Fruit fly (Drosophila melanogaster) whole organism, embryonic: ENCODE data around the gene CG3690.

Experiments
- Ada2b ChIP-seq: fragments of 200-800 bp; sonication (Bioruptor generic); IDR thresholded peaks from 2 replicates; pipeline ENCODE4 v1.3.6; 2022; ENCODE audit warnings: missing biosample characterization, missing genetic modification characterization
- CG12104 ChIP-seq: fragments of 200-800 bp; sonication (Bioruptor generic); optimal IDR thresholded peaks from 3 replicates; lab custom pipeline; 2016; ENCODE audit warnings: missing biosample characterization, missing genetic modification characterization
- CG12942 ChIP-seq: fragments of 200-800 bp; sonication (Bioruptor generic); optimal IDR thresholded peaks from 3 replicates; lab custom pipeline; 2016; ENCODE audit warnings: missing biosample characterization, missing genetic modification characterization
- CG13894 ChIP-seq: fragments of 200-800 bp; sonication (Bioruptor generic); optimal IDR thresholded peaks from 3 replicates; lab custom pipeline; 2018; ENCODE audit warnings: missing biosample characterization, mild to moderate bottlenecking, missing genetic modification characterization, moderate library complexity
- CG15073 ChIP-seq: fragments of 200-800 bp; sonication (Bioruptor generic); optimal IDR thresholded peaks from 2 replicates; lab custom pipeline; 2016; ENCODE audit warnings: missing biosample characterization, missing genetic modification characterization
- CG17186 ChIP-seq: fragments of 200-800 bp; sonication (Bioruptor generic); optimal IDR thresholded peaks from 3 replicates; lab custom pipeline; 2017; ENCODE audit warnings: missing biosample characterization, missing genetic modification reagents, missing genetic modification characterization
- CG18011 ChIP-seq: fragments of 200-800 bp; sonication (Bioruptor generic); optimal IDR thresholded peaks from 2 replicates; lab custom pipeline; 2017; ENCODE audit warnings: missing biosample characterization, missing genetic modification characterization, mild to moderate bottlenecking, moderate library complexity, missing genotype
- CG18476 ChIP-seq: fragments of 200-800 bp; sonication (Bioruptor generic); optimal IDR thresholded peaks from 2 replicates; lab custom pipeline; 2016; ENCODE audit warnings: missing biosample characterization, mild to moderate bottlenecking, missing genetic modification characterization
- CG2202 ChIP-seq: fragments of 200-800 bp; sonication (Bioruptor generic); optimal IDR thresholded peaks from 2 replicates; lab custom pipeline; 2018; ENCODE audit warnings: missing biosample characterization, mild to moderate bottlenecking, missing genetic modification characterization
- CG32767 ChIP-seq: fragments of 200-800 bp; sonication (Bioruptor generic); IDR thresholded peaks from 2 replicates; pipeline ENCODE4 v1.3.6; 2022; ENCODE audit warnings: missing biosample characterization, missing genetic modification characterization
- CG3281 ChIP-seq: fragments of 200-800 bp; sonication (Bioruptor generic); optimal IDR thresholded peaks from 3 replicates; lab custom pipeline; 2017; ENCODE audit warnings: missing biosample characterization, mild to moderate bottlenecking, missing genetic modification characterization
- CG4282 ChIP-seq: fragments of 200-800 bp; sonication (Bioruptor generic); optimal IDR thresholded peaks from 2 replicates; lab custom pipeline; 2016; ENCODE audit warnings: missing biosample characterization, missing genetic modification characterization
- CG4424 ChIP-seq: fragments of 200-800 bp; sonication (Bioruptor generic); optimal IDR thresholded peaks from 3 replicates; lab custom pipeline; 2016; ENCODE audit warnings: missing biosample characterization, missing genetic modification characterization
- CG8924 ChIP-seq: fragments of 200-800 bp; optimal IDR thresholded peaks from 3 replicates; lab custom pipeline; 2019; ENCODE audit warnings: missing biosample characterization, mild to moderate bottlenecking, missing genetic modification characterization, moderate library complexity
- CG9215 ChIP-seq: fragments of 200-800 bp; sonication (Bioruptor generic); IDR thresholded peaks from 2 replicates; pipeline ENCODE4 v1.3.6; 2022; ENCODE audit warnings: missing biosample characterization, missing genetic modification characterization
- CG9817 ChIP-seq: fragments of 200-800 bp; sonication (Bioruptor generic); optimal IDR thresholded peaks from 2 replicates; lab custom pipeline; 2018; ENCODE audit warnings: missing biosample characterization, mild to moderate bottlenecking, missing genetic modification characterization, moderate library complexity
- CG9932 ChIP-seq: fragments of 200-800 bp; sonication (Bioruptor generic); IDR thresholded peaks from 2 replicates; pipeline ENCODE4 v1.3.6; 2022; ENCODE audit warnings: missing biosample characterization, missing genetic modification characterization
- CTCF ChIP-seq: fragments of 200-800 bp; sonication (Bioruptor generic); optimal IDR thresholded peaks from 2 replicates; lab custom pipeline; 2017; ENCODE audit warnings: missing biosample characterization, mild to moderate bottlenecking, missing genetic modification characterization, moderate library complexity
- Doc3 ChIP-seq: fragments of 200-800 bp; sonication (Bioruptor generic); IDR thresholded peaks from 3 replicates; pipeline ENCODE4 v1.3.6; 2022; ENCODE audit warnings: missing biosample characterization, missing genetic modification characterization; ENCODE audit not compliant: partially characterized antibody
- E2f2 ChIP-seq: fragments of 200-800 bp; sonication (Bioruptor generic); IDR thresholded peaks from 2 replicates; pipeline ENCODE4 v1.3.6; 2022; ENCODE audit warnings: missing biosample characterization, missing genetic modification characterization
- Ets97D ChIP-seq: fragments of 200-800 bp; sonication (Bioruptor generic); optimal IDR thresholded peaks from 3 replicates; lab custom pipeline; 2016; ENCODE audit warnings: missing biosample characterization, missing genetic modification characterization
- Fer1 ChIP-seq: fragments of 200-800 bp; sonication (Bioruptor generic); optimal IDR thresholded peaks from 2 replicates; lab custom pipeline; 2017; ENCODE audit warnings: missing biosample characterization, mild to moderate bottlenecking, missing genetic modification characterization
- HmgZ ChIP-seq: fragments of 200-800 bp; sonication (Bioruptor generic); optimal IDR thresholded peaks from 2 replicates; lab custom pipeline; 2018; ENCODE audit warnings: missing biosample characterization, mild to moderate bottlenecking, missing genetic modification characterization
- Hr3 ChIP-seq: fragments of 200-800 bp; sonication (Bioruptor generic); optimal IDR thresholded peaks from 3 replicates; lab custom pipeline; 2016; ENCODE audit warnings: missing biosample characterization, missing genetic modification characterization
- Hr39 ChIP-seq: fragments of >200 bp; optimal IDR thresholded peaks from 2 replicates; lab custom pipeline; 2017
- Mad ChIP-seq: fragments of 200-800 bp; sonication (Bioruptor generic); optimal IDR thresholded peaks from 2 replicates; lab custom pipeline; 2016; ENCODE audit warnings: missing biosample characterization, missing genetic modification characterization
- NC2β ChIP-seq: fragments of 200-800 bp; sonication (Bioruptor generic); optimal IDR thresholded peaks from 2 replicates; lab custom pipeline; 2016; ENCODE audit warnings: missing biosample characterization, missing genetic modification characterization
- Nf-YA ChIP-seq: fragments of 200-800 bp; sonication (Bioruptor generic); IDR thresholded peaks from 2 replicates; pipeline ENCODE4 v1.3.6; 2022; ENCODE audit warnings: missing biosample characterization, missing genetic modification characterization
- Rx ChIP-seq: fragments of 200-800 bp; sonication (Bioruptor generic); IDR thresholded peaks from 2 replicates; pipeline ENCODE4 v1.3.6; 2022; ENCODE audit warnings: missing biosample characterization, missing genetic modification characterization
- Six4 ChIP-seq: fragments of 200-800 bp; sonication (Bioruptor generic); optimal IDR thresholded peaks from 2 replicates; lab custom pipeline; 2016; ENCODE audit warnings: missing biosample characterization, missing genetic modification characterization
- ato ChIP-seq: fragments of 200-800 bp; sonication (Bioruptor generic); IDR thresholded peaks from 2 replicates; pipeline ENCODE4 v1.3.6; 2022; ENCODE audit warnings: missing biosample characterization, missing genetic modification characterization; ENCODE audit not compliant: partially characterized antibody
- az2 ChIP-seq: fragments of 200-800 bp; sonication (Bioruptor generic); optimal IDR thresholded peaks from 3 replicates; lab custom pipeline; 2016; ENCODE audit warnings: missing biosample characterization, missing genetic modification characterization
- bbx ChIP-seq: fragments of 200-800 bp; sonication (Bioruptor generic); IDR thresholded peaks from 2 replicates; pipeline ENCODE4 v1.3.6; 2022; ENCODE audit warnings: missing biosample characterization, missing genetic modification characterization; ENCODE audit not compliant: partially characterized antibody
- br ChIP-seq: fragments of >200 bp; optimal IDR thresholded peaks from 2 replicates; lab custom pipeline; 2017
- bsh ChIP-seq, 2 experiments: fragments of 200-800 bp; sonication (Bioruptor generic); optimal IDR thresholded peaks; 2 replicates each; lab custom pipeline; 2017 to 2018; ENCODE audit warnings: mild to moderate bottlenecking in 2 of 2, missing biosample characterization in 2 of 2, missing genetic modification characterization in 2 of 2, moderate library complexity in 1 of 2
- btn ChIP-seq: fragments of 200-800 bp; sonication (Bioruptor generic); optimal IDR thresholded peaks from 2 replicates; lab custom pipeline; 2016; ENCODE audit warnings: missing biosample characterization, missing genetic modification characterization
- dimm ChIP-seq: fragments of 200-800 bp; sonication (Bioruptor generic); IDR thresholded peaks from 2 replicates; pipeline ENCODE4 v1.3.6; 2022; ENCODE audit warnings: missing biosample characterization, missing genetic modification characterization
- emc ChIP-seq: fragments of 200-800 bp; sonication (Bioruptor generic); optimal IDR thresholded peaks from 2 replicates; lab custom pipeline; 2016; ENCODE audit warnings: missing biosample characterization, missing genetic modification characterization
- esg ChIP-seq: fragments of 200-800 bp; sonication (Bioruptor generic); conservative IDR thresholded peaks from 2 replicates; pipeline ENCODE4 v1.3.6; 2022; ENCODE audit warnings: missing biosample characterization, missing genetic modification characterization
- ewg ChIP-seq: fragments of 200-800 bp; sonication (Bioruptor generic); optimal IDR thresholded peaks from 3 replicates; lab custom pipeline; 2017; ENCODE audit warnings: mild to moderate bottlenecking, missing biosample characterization, missing genetic modification reagents, missing genetic modification characterization
- gcm ChIP-seq: fragments of 200-800 bp; sonication (Bioruptor generic); optimal IDR thresholded peaks from 2 replicates; lab custom pipeline; 2019; ENCODE audit warnings: missing biosample characterization, mild to moderate bottlenecking, missing genetic modification characterization, moderate library complexity
- gcm2 ChIP-seq: fragments of 200-800 bp; sonication (Bioruptor generic); optimal IDR thresholded peaks from 2 replicates; lab custom pipeline; 2016; ENCODE audit warnings: missing biosample characterization, missing genetic modification characterization
- h ChIP-seq: fragments of >200 bp; optimal IDR thresholded peaks from 2 replicates; lab custom pipeline; 2017
- insv ChIP-seq, 2 experiments: fragments of 200-800 bp; sonication (Bioruptor generic); optimal IDR thresholded peaks; 3 replicates each; lab custom pipeline; 2016 to 2018; ENCODE audit warnings: missing biosample characterization in 2 of 2, missing genetic modification characterization in 2 of 2
- odd ChIP-seq: fragments of 200-800 bp; sonication (Bioruptor generic); optimal IDR thresholded peaks from 2 replicates; lab custom pipeline; 2017; ENCODE audit warnings: missing biosample characterization, mild to moderate bottlenecking, missing genetic modification characterization
- shn ChIP-seq: fragments of 200-800 bp; sonication (Bioruptor generic); optimal IDR thresholded peaks from 3 replicates; lab custom pipeline; 2016; ENCODE audit warnings: missing biosample characterization, missing genetic modification characterization
- sisA ChIP-seq: fragments of 200-800 bp; sonication (Bioruptor generic); IDR thresholded peaks from 2 replicates; pipeline ENCODE4 v1.3.6; 2022; ENCODE audit warnings: missing biosample characterization, missing genetic modification characterization
- tin ChIP-seq: fragments of 200-800 bp; sonication (Bioruptor generic); optimal IDR thresholded peaks from 3 replicates; lab custom pipeline; 2016; ENCODE audit warnings: missing biosample characterization, missing genetic modification characterization
- tna ChIP-seq: fragments of 200-800 bp; sonication (Bioruptor generic); IDR thresholded peaks from 2 replicates; pipeline ENCODE4 v1.3.6; 2022; ENCODE audit warnings: missing biosample characterization, missing genetic modification characterization; ENCODE audit not compliant: partially characterized antibody
- tup ChIP-seq: fragments of 200-800 bp; sonication (Bioruptor generic); optimal IDR thresholded peaks from 2 replicates; lab custom pipeline; 2016; ENCODE audit warnings: missing biosample characterization, mild to moderate bottlenecking, missing genetic modification characterization, moderate library complexity
- zen2 ChIP-seq: fragments of 200-800 bp; sonication (Bioruptor generic); IDR thresholded peaks from 3 replicates; pipeline ENCODE4 v1.3.6; 2022; ENCODE audit warnings: missing biosample characterization, missing genetic modification characterization; ENCODE audit not compliant: partially characterized antibody
- zfh1 ChIP-seq: fragments of 200-800 bp; sonication (Bioruptor generic); IDR thresholded peaks from 3 replicates; pipeline ENCODE4 v1.3.6; 2022; ENCODE audit warnings: missing biosample characterization, missing genetic modification characterization
- zfh2 ChIP-seq: fragments of 200-800 bp; sonication (Bioruptor generic); optimal IDR thresholded peaks from 2 replicates; lab custom pipeline; 2016; ENCODE audit warnings: missing biosample characterization, missing genetic modification characterization

Gene CG3690

DNA sequence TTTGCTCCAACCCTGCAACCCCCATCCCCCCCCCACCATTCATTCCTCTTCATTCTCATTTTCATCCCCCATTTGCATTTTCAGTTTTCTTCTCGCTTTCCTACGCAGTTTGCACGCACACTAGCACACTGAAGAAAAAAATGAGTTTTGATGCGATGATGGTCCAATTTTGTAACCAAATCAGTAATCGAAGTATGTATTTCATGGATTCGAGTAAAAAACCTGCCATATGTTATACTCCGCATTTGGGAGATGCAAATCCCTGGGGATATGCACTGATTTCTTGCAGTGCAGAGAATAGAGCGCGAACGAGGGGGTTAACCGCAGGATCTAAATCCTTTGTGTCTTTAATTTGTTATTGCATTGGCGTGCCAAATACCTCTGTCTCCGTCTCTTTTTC, 4.2 kb upstream of the CG3690 start (continued):
- TF ChIP-seq bsh (GFP tag; optimal IDR thresholded peaks at IDR 0.05; lab: Kevin White, UChicago), result peak in 1 of 2 experiments; percentile 62
- peak; percentile 39 for TF ChIP-seq Six4 (GFP tag; lab: Kevin White, UChicago)
- TF ChIP-seq br (lab: Kevin White, UChicago), result no peak
- no peak for TF ChIP-seq gcm (GFP tag; lab: Kevin White, UChicago)
- TF ChIP-seq CTCF (GFP tag; lab: Kevin White, UChicago), result no peak
- no peak for TF ChIP-seq gcm2 (GFP tag; lab: Kevin White, UChicago)
- no peak for TF ChIP-seq ato (GFP tag; lab: Robert Waterston, UW)
- peak; percentile 6 for TF ChIP-seq odd (GFP tag; lab: Kevin White, UChicago)
- TF ChIP-seq emc (GFP tag; lab: Kevin White, UChicago), result no peak
- TF ChIP-seq Ada2b (GFP tag; lab: Robert Waterston, UW), result peak; percentile 59; the same call in 1 of the 2 replicates
- TF ChIP-seq Mad (GFP tag; lab: Kevin White, UChicago), result no peak
- TF ChIP-seq HmgZ (tag; lab: Kevin White, UChicago), result peak; percentile 8
- no peak for TF ChIP-seq CG18011 (GFP tag; lab: Kevin White, UChicago)
- no peak for TF ChIP-seq CG18476 (GFP tag; lab: Kevin White, UChicago)
- peak; percentile 42 for TF ChIP-seq CG12942 (GFP tag; lab: Kevin White, UChicago)
- peak; percentile 52 for TF ChIP-seq tin
- no peak for TF ChIP-seq Ets97D (GFP tag; lab: Kevin White, UChicago)
- TF ChIP-seq zfh1 (GFP tag; lab: Robert Waterston, UW), result peak; percentile 63; the same call in 1 of the 3 replicates
- TF ChIP-seq Hr39 (lab: Kevin White, UChicago), result no peak
- TF ChIP-seq shn, result peak; percentile 22
- TF ChIP-seq dimm (GFP tag; lab: Robert Waterston, UW), result 0 out of 2 replicates have a peak, but pooled peaks have one; percentile 19
- peak; percentile 75 for TF ChIP-seq Fer1 (GFP tag; lab: Kevin White, UChicago)
- TF ChIP-seq h, result no peak
- peak; percentile 47 for TF ChIP-seq CG8924 (tag; lab: Kevin White, UChicago)
- TF ChIP-seq tup, result peak; percentile 15
- TF ChIP-seq CG13894 (tag; lab: Kevin White, UChicago), result peak; percentile 12
- no peak for TF ChIP-seq CG4282 (GFP tag; lab: Kevin White, UChicago)
- no peak for TF ChIP-seq CG32767
- no peak for TF ChIP-seq CG2202 (tag; lab: Kevin White, UChicago)
- peak; percentile 5 for TF ChIP-seq zfh2 (GFP tag; lab: Kevin White, UChicago)
- TF ChIP-seq CG3281 (GFP tag; lab: Kevin White, UChicago), result peak; percentile 40
- TF ChIP-seq CG17186 (GFP tag; lab: Kevin White, UChicago), result no peak
- TF ChIP-seq esg (GFP tag; lab: Robert Waterston, UW), result peak; percentile 64
- TF ChIP-seq Rx (GFP tag; lab: Robert Waterston, UW), result 0 out of 2 replicates have a peak, but pooled peaks have one; percentile 36
- no peak for TF ChIP-seq Nf-YA
- TF ChIP-seq tna (GFP tag; lab: Robert Waterston, UW), result no peak
- TF ChIP-seq CG9817 (tag; lab: Kevin White, UChicago), result peak; percentile 44
- TF ChIP-seq E2f2 (GFP tag; lab: Robert Waterston, UW), result 0 out of 2 replicates have a peak, but pooled peaks have one; percentile 13
- TF ChIP-seq bbx, result no peak
- TF ChIP-seq zen2 (GFP tag; lab: Robert Waterston, UW), result no peak
- TF ChIP-seq sisA (GFP tag; lab: Robert Waterston, UW), result peak; percentile 75
- no peak for TF ChIP-seq NC2β (GFP tag; lab: Kevin White, UChicago)
- no peak for TF ChIP-seq CG15073 (GFP tag; lab: Kevin White, UChicago)
- TF ChIP-seq CG9215 (GFP tag; lab: Robert Waterston, UW), result peak; percentile 61
- TF ChIP-seq CG12104, result no peak
- TF ChIP-seq Doc3, result no peak
- peak; percentile 37 for TF ChIP-seq ewg (GFP tag; lab: Kevin White, UChicago)
- no peak for TF ChIP-seq insv (GFP tag; optimal IDR thresholded peaks at IDR 0.05; lab: Kevin White, UChicago)
- TF ChIP-seq btn, result peak; percentile 3
- TF ChIP-seq CG4424 (GFP tag; lab: Kevin White, UChicago), result peak; percentile 51
- peak; percentile 40 for TF ChIP-seq Hr3 (GFP tag; lab: Kevin White, UChicago)
- peak; percentile 55 for TF ChIP-seq az2 (GFP tag; lab: Kevin White, UChicago)
- TF ChIP-seq CG9932 (GFP tag; lab: Robert Waterston, UW), result peak; percentile 55
